Worm (Caenorhabditis elegans) whole organism, L1 larva: ENCODE results near the gene marc-1.

Source experiments
- egl-27 ChIP-seq, 2 experiments: fragments of 150-350 bp in 1 of 2; sonication (generic microtip); optimal IDR thresholded peaks; 3 replicates each; lab custom pipeline; 2017 to 2018; ENCODE audit warnings: missing biosample characterization in 2 of 2, missing genetic modification characterization in 2 of 2, missing genetic modification reagents in 2 of 2
- elt-2 ChIP-seq: sonication (generic microtip); optimal IDR thresholded peaks from 2 replicates; lab custom pipeline; 2016; ENCODE audit warnings: missing genetic modification characterization, mild to moderate bottlenecking, inconsistent platforms, missing compliant biosample characterization, missing genetic modification reagents
- fos-1 ChIP-seq: fragments of 150-350 bp; optimal IDR thresholded peaks from 2 replicates; lab custom pipeline; 2014; ENCODE audit warnings: missing biosample characterization, missing genetic modification characterization
- jun-1 ChIP-seq: fragments of 150-350 bp; optimal IDR thresholded peaks from 2 replicates; lab custom pipeline; 2014; ENCODE audit warnings: missing biosample characterization, missing genetic modification reagents, missing genetic modification characterization
- mef-2 ChIP-seq: fragments of 150-350 bp; optimal IDR thresholded peaks from 2 replicates; lab custom pipeline; 2014; ENCODE audit warnings: missing biosample characterization, missing genetic modification characterization
- nhr-12 ChIP-seq: sonication (generic microtip); optimal IDR thresholded peaks from 2 replicates; lab custom pipeline; 2017; ENCODE audit warnings: missing biosample characterization, missing genetic modification characterization
- nhr-77 ChIP-seq: fragments of 150-350 bp; optimal IDR thresholded peaks from 2 replicates; lab custom pipeline; 2014; ENCODE audit warnings: missing biosample characterization, missing genetic modification characterization
- nhr-90 ChIP-seq: sonication (generic microtip); optimal IDR thresholded peaks from 2 replicates; lab custom pipeline; 2016; ENCODE audit warnings: mild to moderate bottlenecking, missing genetic modification characterization, missing compliant biosample characterization; ENCODE audit not compliant: poor library complexity
- skn-1 ChIP-seq: fragments of 150-350 bp; optimal IDR thresholded peaks from 2 replicates; lab custom pipeline; 2014; ENCODE audit warnings: missing biosample characterization, missing genetic modification characterization
- snpc-4 ChIP-seq: fragments of 150-350 bp; optimal IDR thresholded peaks from 2 replicates; lab custom pipeline; 2014; ENCODE audit warnings: missing biosample characterization, missing genetic modification characterization
- ztf-11 ChIP-seq, 2 experiments: sonication (generic microtip); optimal IDR thresholded peaks; 2 replicates each; lab custom pipeline; 2016 to 2017; ENCODE audit warnings: missing genetic modification characterization in 2 of 2, missing biosample characterization in 1 of 2, missing compliant biosample characterization in 1 of 2

- TF ChIP-seq snpc-4 (tag; lab: Kevin White, UChicago) (no peak), nhr-12 (tag; lab: Kevin White, UChicago) (no peak), skn-1 (no peak), elt-2 (tag; lab: Kevin White, UChicago) (peak; percentile 44), ztf-11 (tag; optimal IDR thresholded peaks at IDR 0.05; lab: Kevin White, UChicago) (no peak), nhr-90 (tag; lab: Kevin White, UChicago) (no peak), mef-2 (tag; lab: Kevin White, UChicago) (no peak), egl-27 (tag; optimal IDR thresholded peaks at IDR 0.05; lab: Kevin White, UChicago) (no peak), jun-1 (tag; lab: Kevin White, UChicago) (no peak), nhr-77 (tag; lab: Kevin White, UChicago) (no peak), fos-1 (tag; lab: Kevin White, UChicago) (no peak)
Observed at ce11 chrV:9701861-9702260, 37.6 kb upstream of the marc-1 start.
